Fruit fly (Drosophila melanogaster) whole organism, embryonic: ENCODE measurements around the gene CG32195.

ENCODE experiments used
- Abd-B ChIP-seq: fragments of 200-800 bp; sonication (Bioruptor generic); optimal IDR thresholded peaks from 2 replicates; lab custom pipeline; 2018; ENCODE audit warnings: missing biosample characterization, mild to moderate bottlenecking, missing genetic modification characterization, moderate library complexity
- Ada2b ChIP-seq: fragments of 200-800 bp; sonication (Bioruptor generic); IDR thresholded peaks from 2 replicates; pipeline ENCODE4 v1.3.6; 2022; ENCODE audit warnings: missing biosample characterization, missing genetic modification characterization
- Asciz ChIP-seq: fragments of 200-800 bp; sonication (Bioruptor generic); optimal IDR thresholded peaks from 2 replicates; lab custom pipeline; 2017; ENCODE audit warnings: missing biosample characterization, mild to moderate bottlenecking, missing genetic modification characterization, missing genetic modification reagents
- BEAF-32 ChIP-seq: fragments of 200-800 bp; sonication (Bioruptor generic); optimal IDR thresholded peaks from 3 replicates; lab custom pipeline; 2017; ENCODE audit warnings: missing biosample characterization, missing genetic modification characterization, mild to moderate bottlenecking, moderate library complexity, missing genetic modification reagents
- CG1024 ChIP-seq: fragments of 200-800 bp; sonication (Bioruptor generic); IDR thresholded peaks from 2 replicates; pipeline ENCODE4 v1.3.6; 2022; ENCODE audit warnings: missing biosample characterization, missing genetic modification characterization
- CG12155 ChIP-seq: fragments of 200-800 bp; sonication (Bioruptor generic); optimal IDR thresholded peaks from 3 replicates; lab custom pipeline; 2016; ENCODE audit warnings: missing biosample characterization, missing genetic modification characterization
- CG12299 ChIP-seq: fragments of 200-800 bp; sonication (Bioruptor generic); optimal IDR thresholded peaks from 2 replicates; lab custom pipeline; 2018; ENCODE audit warnings: missing biosample characterization, mild to moderate bottlenecking, missing genetic modification characterization
- CG12769 ChIP-seq: fragments of 200-800 bp; sonication (Bioruptor generic); optimal IDR thresholded peaks from 2 replicates; lab custom pipeline; 2019; ENCODE audit warnings: missing biosample characterization, mild to moderate bottlenecking, missing genetic modification characterization, moderate library complexity
- CG1529 ChIP-seq: fragments of 200-800 bp; sonication (Bioruptor generic); optimal IDR thresholded peaks from 3 replicates; lab custom pipeline; 2018; ENCODE audit warnings: missing biosample characterization, missing genetic modification characterization
- CG15479 ChIP-seq: fragments of 200-800 bp; sonication (Bioruptor generic); optimal IDR thresholded peaks from 3 replicates; lab custom pipeline; 2019; ENCODE audit warnings: missing biosample characterization, mild to moderate bottlenecking, missing genetic modification characterization, moderate library complexity
- CG17802 ChIP-seq: fragments of 200-800 bp; sonication (Bioruptor generic); optimal IDR thresholded peaks from 2 replicates; lab custom pipeline; 2018; ENCODE audit warnings: missing biosample characterization, mild to moderate bottlenecking, missing genetic modification characterization, moderate library complexity
- CG18262 ChIP-seq: fragments of 200-800 bp; optimal IDR thresholded peaks from 3 replicates; lab custom pipeline; 2019; ENCODE audit warnings: missing biosample characterization, mild to moderate bottlenecking, missing genetic modification characterization, moderate library complexity
- CG2678 ChIP-seq: fragments of 200-800 bp; sonication (Bioruptor generic); optimal IDR thresholded peaks from 3 replicates; lab custom pipeline; 2019; ENCODE audit warnings: missing biosample characterization, mild to moderate bottlenecking, missing genetic modification characterization, moderate library complexity
- CG30403 ChIP-seq: fragments of 200-800 bp; sonication (Bioruptor generic); optimal IDR thresholded peaks from 3 replicates; lab custom pipeline; 2016; ENCODE audit warnings: missing biosample characterization, missing genetic modification characterization
- CG33557 ChIP-seq: fragments of 200-800 bp; sonication (Bioruptor generic); optimal IDR thresholded peaks from 2 replicates; lab custom pipeline; 2019; ENCODE audit warnings: missing biosample characterization, mild to moderate bottlenecking, missing genetic modification characterization, moderate library complexity
- CG3407 ChIP-seq: fragments of 200-800 bp; sonication (Bioruptor generic); optimal IDR thresholded peaks from 2 replicates; lab custom pipeline; 2018; ENCODE audit warnings: missing biosample characterization, mild to moderate bottlenecking, missing genetic modification characterization
- CG4424 ChIP-seq: fragments of 200-800 bp; sonication (Bioruptor generic); optimal IDR thresholded peaks from 3 replicates; lab custom pipeline; 2016; ENCODE audit warnings: missing biosample characterization, missing genetic modification characterization
- CG7372 ChIP-seq: fragments of 200-800 bp; sonication (Bioruptor generic); IDR thresholded peaks from 2 replicates; pipeline ENCODE4 v1.3.6; 2022; ENCODE audit warnings: missing biosample characterization, missing genetic modification characterization
- CG9727 ChIP-seq: fragments of 200-800 bp; sonication (Bioruptor generic); optimal IDR thresholded peaks from 3 replicates; lab custom pipeline; 2017; ENCODE audit warnings: missing biosample characterization, mild to moderate bottlenecking, missing genetic modification characterization
- Chrac-16 ChIP-seq: fragments of 200-800 bp; sonication (Bioruptor generic); optimal IDR thresholded peaks from 3 replicates; lab custom pipeline; 2016; ENCODE audit warnings: missing biosample characterization, missing genetic modification characterization
- H15 ChIP-seq: fragments of 200-800 bp; sonication (Bioruptor generic); IDR thresholded peaks from 3 replicates; pipeline ENCODE4 v1.3.6; 2022; ENCODE audit warnings: missing biosample characterization, missing genetic modification characterization
- Med ChIP-seq: fragments of 200-800 bp; sonication (Bioruptor generic); peaks from one replicate; lab custom pipeline; 2016; ENCODE audit warnings: missing biosample characterization, missing genetic modification characterization, mild to moderate bottlenecking, inconsistent platforms, moderate library complexity
- NfI ChIP-seq: fragments of 200-800 bp; sonication (Bioruptor generic); optimal IDR thresholded peaks from 3 replicates; lab custom pipeline; 2018; ENCODE audit warnings: missing biosample characterization, mild to moderate bottlenecking, missing genetic modification characterization, moderate library complexity
- Sox100B ChIP-seq: fragments of 200-800 bp; sonication (Bioruptor generic); optimal IDR thresholded peaks from 3 replicates; lab custom pipeline; 2018; ENCODE audit warnings: missing biosample characterization, mild to moderate bottlenecking, missing genetic modification characterization
- Spps ChIP-seq: fragments of 200-800 bp; sonication (Bioruptor generic); optimal IDR thresholded peaks from 2 replicates; lab custom pipeline; 2018; ENCODE audit warnings: missing biosample characterization, mild to moderate bottlenecking, missing genetic modification characterization
- az2 ChIP-seq: fragments of 200-800 bp; sonication (Bioruptor generic); optimal IDR thresholded peaks from 3 replicates; lab custom pipeline; 2016; ENCODE audit warnings: missing biosample characterization, missing genetic modification characterization
- cas ChIP-seq: fragments of 200-800 bp; sonication (Bioruptor generic); IDR thresholded peaks from 2 replicates; pipeline ENCODE4 v1.3.6; 2022; ENCODE audit warnings: missing biosample characterization, missing genetic modification characterization
- cg ChIP-seq: fragments of 200-800 bp; sonication (Bioruptor generic); optimal IDR thresholded peaks from 3 replicates; lab custom pipeline; 2019; ENCODE audit warnings: missing biosample characterization, mild to moderate bottlenecking, missing genetic modification characterization, moderate library complexity
- danr ChIP-seq: fragments of 200-800 bp; sonication (Bioruptor generic); IDR thresholded peaks from 2 replicates; pipeline ENCODE4 v1.3.6; 2022; ENCODE audit warnings: missing biosample characterization, missing genetic modification characterization
- emc ChIP-seq: fragments of 200-800 bp; sonication (Bioruptor generic); optimal IDR thresholded peaks from 2 replicates; lab custom pipeline; 2016; ENCODE audit warnings: missing biosample characterization, missing genetic modification characterization
- fd96Cb ChIP-seq: fragments of 200-800 bp; sonication (Bioruptor generic); optimal IDR thresholded peaks from 2 replicates; lab custom pipeline; 2018; ENCODE audit warnings: missing biosample characterization, mild to moderate bottlenecking, missing genetic modification characterization, moderate library complexity
- gcm ChIP-seq: fragments of 200-800 bp; sonication (Bioruptor generic); optimal IDR thresholded peaks from 2 replicates; lab custom pipeline; 2019; ENCODE audit warnings: missing biosample characterization, mild to moderate bottlenecking, missing genetic modification characterization, moderate library complexity
- gem ChIP-seq: fragments of 200-800 bp; sonication (Bioruptor generic); optimal IDR thresholded peaks from 2 replicates; lab custom pipeline; 2019; ENCODE audit warnings: missing biosample characterization, mild to moderate bottlenecking, missing genetic modification characterization, moderate library complexity
- gsb-n ChIP-seq: fragments of 200-800 bp; sonication (Bioruptor generic); optimal IDR thresholded peaks from 3 replicates; lab custom pipeline; 2018; ENCODE audit warnings: missing biosample characterization, mild to moderate bottlenecking, missing genetic modification characterization
- hkb ChIP-seq, 2 experiments: fragments of 200-800 bp in 1 of 2; fragments of >200 bp in 1 of 2; sonication (Bioruptor generic) in 1 of 2; IDR thresholded peaks in 1 of 2; optimal IDR thresholded peaks in 1 of 2; 2 replicates each; pipeline versions ENCODE4 v1.3.6 to Lab custom; 2017 to 2022; ENCODE audit warnings: missing biosample characterization in 1 of 2, missing genetic modification characterization in 1 of 2
- jumu ChIP-seq: fragments of 200-800 bp; sonication (Bioruptor generic); optimal IDR thresholded peaks from 3 replicates; lab custom pipeline; 2016; ENCODE audit warnings: missing biosample characterization, missing genetic modification characterization
- kah ChIP-seq: fragments of 200-800 bp; sonication (Bioruptor generic); optimal IDR thresholded peaks from 2 replicates; lab custom pipeline; 2018; ENCODE audit warnings: missing biosample characterization, mild to moderate bottlenecking, missing genetic modification characterization
- lilli ChIP-seq: fragments of 200-800 bp; sonication (Bioruptor generic); optimal IDR thresholded peaks from 3 replicates; lab custom pipeline; 2016; ENCODE audit warnings: missing biosample characterization, missing genetic modification characterization
- lola ChIP-seq, 3 experiments: fragments of >200 bp in 2 of 3; fragments of 200-800 bp in 1 of 3; sonication (Bioruptor generic) in 1 of 3; optimal IDR thresholded peaks; 2 replicates each; lab custom pipeline; 2017 to 2019; ENCODE audit warnings: missing biosample characterization in 3 of 3, missing genetic modification characterization in 3 of 3, mild to moderate bottlenecking in 1 of 3, moderate library complexity in 1 of 3
- nmo ChIP-seq: fragments of 200-800 bp; sonication (Bioruptor generic); optimal IDR thresholded peaks from 2 replicates; lab custom pipeline; 2018; ENCODE audit warnings: missing biosample characterization, mild to moderate bottlenecking, missing genetic modification characterization, moderate library complexity
- p53 ChIP-seq: fragments of 200-800 bp; sonication (Bioruptor generic); optimal IDR thresholded peaks from 2 replicates; lab custom pipeline; 2016; ENCODE audit warnings: missing biosample characterization, missing genetic modification characterization
- pho ChIP-seq: fragments of 200-800 bp; sonication (Bioruptor generic); optimal IDR thresholded peaks from 2 replicates; lab custom pipeline; 2016; ENCODE audit warnings: missing biosample characterization, missing genetic modification characterization
- psq ChIP-seq: fragments of 200-800 bp; sonication (Bioruptor generic); optimal IDR thresholded peaks from 2 replicates; lab custom pipeline; 2017; ENCODE audit warnings: missing biosample characterization, missing genetic modification characterization
- schlank ChIP-seq: fragments of 200-800 bp; sonication (Bioruptor generic); optimal IDR thresholded peaks from 2 replicates; lab custom pipeline; 2018; ENCODE audit warnings: missing biosample characterization, mild to moderate bottlenecking, missing genetic modification characterization
- sens ChIP-seq: fragments of 200-800 bp; sonication (Bioruptor generic); peaks from one replicate; lab custom pipeline; 2016; ENCODE audit warnings: missing biosample characterization, missing genetic modification characterization
- stwl ChIP-seq: fragments of 200-800 bp; sonication (Bioruptor generic); optimal IDR thresholded peaks from 3 replicates; lab custom pipeline; 2018; ENCODE audit warnings: missing biosample characterization, mild to moderate bottlenecking, missing genetic modification characterization, moderate library complexity
- tio ChIP-seq: fragments of 200-800 bp; sonication (Bioruptor generic); optimal IDR thresholded peaks from 2 replicates; lab custom pipeline; 2017; ENCODE audit warnings: missing biosample characterization, missing genetic modification characterization, inconsistent platforms
- zen2 ChIP-seq: fragments of 200-800 bp; sonication (Bioruptor generic); IDR thresholded peaks from 3 replicates; pipeline ENCODE4 v1.3.6; 2022; ENCODE audit warnings: missing biosample characterization, missing genetic modification characterization; ENCODE audit not compliant: partially characterized antibody

Gene CG32195

DNA sequence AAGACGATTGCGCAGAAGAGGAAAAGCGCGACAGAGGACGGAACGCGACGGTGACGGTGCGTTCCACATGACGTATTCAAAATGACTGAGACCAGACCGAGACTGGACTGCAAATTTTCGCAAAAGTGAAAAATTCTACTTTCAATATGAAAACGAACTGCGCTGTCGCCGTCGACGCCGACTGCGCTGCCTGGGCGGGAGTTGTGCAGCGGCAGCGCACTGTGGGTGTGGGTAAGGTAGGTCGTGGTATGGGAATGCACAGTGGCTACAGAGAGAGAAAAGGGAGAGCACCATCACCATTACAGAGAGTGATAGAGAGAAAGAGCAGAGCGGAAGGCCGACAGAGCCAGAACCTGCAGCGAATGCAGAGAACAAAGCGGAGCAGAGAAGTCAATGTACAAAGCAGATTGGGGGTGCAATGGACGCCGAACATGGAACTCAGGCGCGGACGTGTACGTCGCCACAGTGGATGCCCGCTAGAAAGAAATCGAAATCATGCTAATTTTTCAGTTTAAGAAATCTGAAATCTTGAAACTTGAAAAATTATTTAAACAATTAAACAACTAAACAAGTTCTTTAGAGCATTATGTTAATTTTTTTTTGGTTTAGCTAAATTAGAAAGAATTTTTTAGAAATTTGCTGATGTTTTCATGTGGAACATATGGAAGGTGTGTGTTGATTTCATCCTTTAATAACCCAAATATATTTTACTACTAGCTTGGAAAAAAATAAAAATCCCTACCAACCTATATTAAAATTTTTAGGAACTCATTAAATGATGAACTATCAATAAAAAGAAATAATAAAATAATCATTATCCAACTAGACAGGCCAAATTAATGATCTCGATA is 47.9 kb upstream of the CG32195 start, which contains the start of gene Eip75B (continued):
- TF ChIP-seq CG2678 (no peak), CG17802 (tag; lab: Kevin White, UChicago) (no peak), tio (GFP tag; lab: Kevin White, UChicago) (peak; percentile 36), Med (no peak), Asciz (GFP tag; lab: Kevin White, UChicago) (no peak), Chrac-16 (GFP tag; lab: Kevin White, UChicago) (peak; percentile 7), p53 (GFP tag; lab: Kevin White, UChicago) (peak; percentile 66), gem (tag; lab: Kevin White, UChicago) (peak; percentile 49), emc (GFP tag; lab: Kevin White, UChicago) (no peak), CG7372 (GFP tag; lab: Robert Waterston, UW) (no peak), cg (GFP tag; lab: Kevin White, UChicago) (peak; percentile 38), CG30403 (peak; percentile 31), CG4424 (GFP tag; lab: Kevin White, UChicago) (peak; percentile 22), H15 (GFP tag; lab: Robert Waterston, UW) (no peak), sens (GFP tag; lab: Kevin White, UChicago) (peak; percentile 76), Ada2b (no peak), schlank (no peak), stwl (no peak), CG33557 (GFP tag; lab: Kevin White, UChicago) (peak; percentile 2), danr (no peak), fd96Cb (tag; lab: Kevin White, UChicago) (peak; percentile 4), CG9727 (GFP tag; lab: Kevin White, UChicago) (peak; percentile 27), CG1529 (GFP tag; lab: Kevin White, UChicago) (peak; percentile 9), Abd-B (no peak), cas (no peak), Spps (tag; lab: Kevin White, UChicago) (peak; percentile 2), BEAF-32 (no peak), CG12155 (GFP tag; lab: Kevin White, UChicago) (no peak), CG12299 (tag; lab: Kevin White, UChicago) (no peak), Sox100B (GFP tag; lab: Kevin White, UChicago) (peak; percentile 34), psq (no peak), CG3407 (GFP tag; lab: Kevin White, UChicago) (peak; percentile 15), CG18262 (tag; lab: Kevin White, UChicago) (peak; percentile 57), az2 (GFP tag; lab: Kevin White, UChicago) (peak; percentile 3), CG15479 (GFP tag; lab: Kevin White, UChicago) (peak; percentile 37), kah (no peak), gsb-n (peak; percentile 12), jumu (no peak), NfI (GFP tag; lab: Kevin White, UChicago) (no peak), zen2 (0 out of 3 replicates have a peak, but pooled peaks have one; percentile 16), nmo (GFP tag; lab: Kevin White, UChicago) (peak; percentile 46), lilli (GFP tag; lab: Kevin White, UChicago) (no peak), hkb (optimal IDR thresholded peaks at IDR 0.05; lab: Kevin White, UChicago) (no peak), hkb (GFP tag; IDR thresholded peaks at IDR 0.05; lab: Robert Waterston, UW) (no peak), CG12769 (tag; lab: Kevin White, UChicago) (no peak), gcm (GFP tag; lab: Kevin White, UChicago) (no peak), CG1024 (GFP tag; lab: Robert Waterston, UW) (0 out of 2 replicates have a peak, but pooled peaks have one; percentile 3), lola (GFP tag; optimal IDR thresholded peaks at IDR 0.05; lab: Kevin White, UChicago) (peak in 1 of 3 experiments; percentile 59), pho (GFP tag; lab: Kevin White, UChicago) (no peak)
